Fruit fly (Drosophila melanogaster): ENCODE data around the gene Ser12.

- TF ChIP-seq CG32264 (GFP tag; optimal IDR thresholded peaks at IDR 0.05) (peak; percentile 95), h (GFP tag; optimal IDR thresholded peaks at IDR 0.05) (peak; percentile 99), pan (optimal IDR thresholded peaks at IDR 0.05) (no peak), psq (GFP tag; optimal IDR thresholded peaks at IDR 0.05) (peak; percentile 98), Hnf4 (GFP tag; optimal IDR thresholded peaks at IDR 0.05) (peak; percentile 99)
Observed at dm6 chr2L:2221649-2222150, 29.4 kb downstream of the Ser12 start.

All from whole organism, wandering third instar larva.